Worm (Caenorhabditis elegans): ENCODE results near the gene ZK1055.4.

ce11 chrV:6558103-6558502 lies 23.8 kb upstream of the ZK1055.4 start, which contains the start of gene spp-20:
- TF ChIP-seq sdc-2 (tag; optimal IDR thresholded peaks at IDR 0.05), result no peak
- TF ChIP-seq fkh-10 (GFP tag; optimal IDR thresholded peaks at IDR 0.05), result no peak
- no peak for TF ChIP-seq K09A11.1 (tag; optimal IDR thresholded peaks at IDR 0.05; ENCODE audit: insufficient read depth)
- TF ChIP-seq F13H6.1 (tag; optimal IDR thresholded peaks at IDR 0.05), result no peak
- TF ChIP-seq eyg-1 (tag; optimal IDR thresholded peaks at IDR 0.05), result no peak
- no peak for TF ChIP-seq K02D7.2 (tag; optimal IDR thresholded peaks at IDR 0.05)
- no peak for TF ChIP-seq unc-55 (GFP tag; optimal IDR thresholded peaks at IDR 0.05)
- no peak for TF ChIP-seq nfya-1 (tag; optimal IDR thresholded peaks at IDR 0.05)
- TF ChIP-seq npax-4 (tag; optimal IDR thresholded peaks at IDR 0.05), result no peak
- no peak for TF ChIP-seq che-1 (tag; optimal IDR thresholded peaks at IDR 0.05)

Measured in whole organism, late embryonic.